Worm (Caenorhabditis elegans): Measurements from ENCODE around the gene ttc-39B.

ttc-39B gene

ce11 chrII:6371003-6371402 is 37.2 kb upstream of the ttc-39B start, which contains the start of gene lin-23:
lin-23 (plus strand) TSS chrII:6371303.
- TF ChIP-seq ceh-18 (tag; optimal IDR thresholded peaks at IDR 0.05) (no peak), T23F11.4 (GFP tag; optimal IDR thresholded peaks at IDR 0.05) (no peak), che-1 (tag; optimal IDR thresholded peaks at IDR 0.05) (no peak), K09A11.1 (tag; optimal IDR thresholded peaks at IDR 0.05; ENCODE audit: insufficient read depth) (no peak)

- TF ChIP-seq C38D4.7 (GFP tag; optimal IDR thresholded peaks at IDR 0.05) = no peak
- TF ChIP-seq zip-5 (tag; optimal IDR thresholded peaks at IDR 0.05) = no peak
- no peak for TF ChIP-seq unc-86 (tag; optimal IDR thresholded peaks at IDR 0.05)
- no peak for TF ChIP-seq dmd-4 (tag; optimal IDR thresholded peaks at IDR 0.05; ENCODE audit: borderline replicate concordance)
- no peak for TF ChIP-seq nhr-11 (tag; optimal IDR thresholded peaks at IDR 0.05)
- TF ChIP-seq ceh-34 (tag; optimal IDR thresholded peaks at IDR 0.05) = no peak
- peak; percentile 79 for TF ChIP-seq pax-1 (tag; optimal IDR thresholded peaks at IDR 0.05)
- no peak for TF ChIP-seq F13H6.1 (tag; optimal IDR thresholded peaks at IDR 0.05)
- peak; percentile 52 for TF ChIP-seq ets-4 (tag; optimal IDR thresholded peaks at IDR 0.05)
- no peak for TF ChIP-seq pat-9 (tag; optimal IDR thresholded peaks at IDR 0.05)
- TF ChIP-seq elt-4 (tag; optimal IDR thresholded peaks at IDR 0.05) = no peak
- no peak for TF ChIP-seq fkh-10 (GFP tag; optimal IDR thresholded peaks at IDR 0.05)
- no peak for TF ChIP-seq pqm-1 (tag; optimal IDR thresholded peaks at IDR 0.05)
- TF ChIP-seq fkh-6 (tag; optimal IDR thresholded peaks at IDR 0.05) = no peak
- TF ChIP-seq sox-4 (tag; optimal IDR thresholded peaks at IDR 0.05) = no peak
- TF ChIP-seq dve-1 (tag; optimal IDR thresholded peaks at IDR 0.05) = peak; percentile 63
- no peak for TF ChIP-seq C08G9.2 (tag; optimal IDR thresholded peaks at IDR 0.05)
- TF ChIP-seq mec-3 (tag; optimal IDR thresholded peaks at IDR 0.05; ENCODE audit: borderline replicate concordance) = no peak
- no peak for TF ChIP-seq che-1 (tag; optimal IDR thresholded peaks at IDR 0.05)
- peak; percentile 98 for TF ChIP-seq hlh-30 (tag; optimal IDR thresholded peaks at IDR 0.05; ENCODE audit: insufficient read depth)
- TF ChIP-seq K09A11.1 (tag; optimal IDR thresholded peaks at IDR 0.05; ENCODE audit: insufficient read depth) = no peak
- no peak for TF ChIP-seq sdc-2 (tag; optimal IDR thresholded peaks at IDR 0.05)
- peak; percentile 64 for TF ChIP-seq ceh-18 (tag; optimal IDR thresholded peaks at IDR 0.05)
- TF ChIP-seq Y22D7AL.16 (tag; optimal IDR thresholded peaks at IDR 0.05) = no peak
- no peak for TF ChIP-seq T23F11.4 (GFP tag; optimal IDR thresholded peaks at IDR 0.05)
- peak; percentile 86 for TF ChIP-seq unc-55 (GFP tag; optimal IDR thresholded peaks at IDR 0.05)
- TF ChIP-seq hlh-15 (tag; optimal IDR thresholded peaks at IDR 0.05) = no peak
- no peak for TF ChIP-seq syd-9 (tag; optimal IDR thresholded peaks at IDR 0.05)
- TF ChIP-seq hlh-8 (tag; optimal IDR thresholded peaks at IDR 0.05) = no peak
- no peak for TF ChIP-seq ahr-1 (tag; optimal IDR thresholded peaks at IDR 0.05)
- TF ChIP-seq npax-4 (tag; optimal IDR thresholded peaks at IDR 0.05) = no peak
- no peak for TF ChIP-seq ama-1 (optimal IDR thresholded peaks at IDR 0.05)
- no peak for TF ChIP-seq K02D7.2 (tag; optimal IDR thresholded peaks at IDR 0.05)
- no peak for TF ChIP-seq nhr-232 (tag; optimal IDR thresholded peaks at IDR 0.05)
- no peak for TF ChIP-seq fax-1 (tag; optimal IDR thresholded peaks at IDR 0.05)
- no peak for TF ChIP-seq gmeb-2 (tag; optimal IDR thresholded peaks at IDR 0.05)
- no peak for TF ChIP-seq hlh-13 (GFP tag; optimal IDR thresholded peaks at IDR 0.05)
- no peak for TF ChIP-seq unc-3 (GFP tag; conservative IDR thresholded peaks at IDR 0.05)
- TF ChIP-seq unc-3 (tag; optimal IDR thresholded peaks at IDR 0.05) = no peak
- TF ChIP-seq madf-2 (tag; optimal IDR thresholded peaks at IDR 0.05) = no peak
- no peak for TF ChIP-seq tbx-7 (tag; optimal IDR thresholded peaks at IDR 0.05)
- TF ChIP-seq nfya-1 (tag; optimal IDR thresholded peaks at IDR 0.05) = peak; percentile 75
- TF ChIP-seq unc-42 (tag; optimal IDR thresholded peaks at IDR 0.05) = peak; percentile 96
- peak; percentile 26 for TF ChIP-seq rnt-1 (tag; optimal IDR thresholded peaks at IDR 0.05)
- no peak for TF ChIP-seq ceh-22 (tag; optimal IDR thresholded peaks at IDR 0.05)
- no peak for TF ChIP-seq ceh-19 (GFP tag; optimal IDR thresholded peaks at IDR 0.05)
- TF ChIP-seq lim-6 (tag; optimal IDR thresholded peaks at IDR 0.05) = no peak
- peak; percentile 71 for TF ChIP-seq tbx-2 (tag; optimal IDR thresholded peaks at IDR 0.05)
- no peak for TF ChIP-seq ceh-45 (GFP tag; IDR thresholded peaks at IDR 0.05)
- TF ChIP-seq lin-11 (tag; optimal IDR thresholded peaks at IDR 0.05) = no peak
- TF ChIP-seq hlh-6 (tag; optimal IDR thresholded peaks at IDR 0.05) = no peak
- peak; percentile 78 for TF ChIP-seq ceh-31 (tag; optimal IDR thresholded peaks at IDR 0.05)
These were observed 36.3 kb upstream of the ttc-39B start for ce11 chrII:6370110-6370509.
